Worm (Caenorhabditis elegans): Measurements from ENCODE around the gene gur-3.

The gur-3 gene

DNA sequence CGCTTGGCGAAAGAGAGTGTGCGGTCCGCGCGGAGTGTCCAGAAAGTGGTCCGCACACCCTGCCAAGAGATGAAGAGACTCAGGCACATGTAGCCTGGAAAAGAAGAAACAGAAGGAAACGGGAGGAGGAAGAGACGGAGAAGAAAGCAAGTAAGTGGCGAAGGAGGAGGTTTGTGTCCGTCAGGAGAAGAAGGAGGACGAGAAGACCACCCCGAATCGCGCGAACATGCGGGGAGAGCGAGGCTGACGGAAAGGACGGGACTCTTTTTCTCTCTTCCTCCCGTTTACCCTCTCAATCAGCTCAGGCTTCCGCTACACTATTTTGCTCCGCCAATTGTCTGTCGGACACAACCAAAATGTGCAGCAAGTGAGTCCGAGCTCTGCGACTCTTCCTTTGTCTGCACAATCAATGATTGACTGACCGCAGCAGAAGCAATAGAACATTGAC, 29.4 kb upstream of the gur-3 start (continued):
- TF ChIP-seq elt-2 (tag; optimal IDR thresholded peaks at IDR 0.05) (no peak), ztf-4 (tag; optimal IDR thresholded peaks at IDR 0.05) (no peak), fos-1 (tag; optimal IDR thresholded peaks at IDR 0.05) (no peak)

DNA sequence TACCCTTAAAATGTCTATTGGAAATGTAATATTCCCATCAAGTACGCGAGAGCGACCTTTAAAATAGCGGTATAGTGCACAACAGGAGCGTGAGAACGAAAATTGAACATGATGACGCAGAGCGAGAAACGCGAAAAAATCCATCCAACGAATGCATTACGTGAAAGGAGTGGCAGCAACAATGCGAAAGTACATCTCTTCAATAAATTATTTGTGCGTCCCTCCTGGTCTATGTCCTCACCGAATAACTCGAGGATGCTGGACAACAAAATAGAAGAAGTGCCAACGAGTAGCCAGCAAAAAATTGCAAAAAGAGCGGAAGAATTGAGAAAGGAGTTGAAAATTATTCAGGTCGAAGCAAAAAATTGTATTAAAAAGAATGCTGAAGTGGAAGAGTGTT, 27.8 kb upstream of the gur-3 start:
- TF ChIP-seq nhr-12 (tag; optimal IDR thresholded peaks at IDR 0.05): no peak
- no peak for TF ChIP-seq elt-3 (tag; optimal IDR thresholded peaks at IDR 0.05)
- TF ChIP-seq nfya-1 (tag; optimal IDR thresholded peaks at IDR 0.05; ENCODE audit: insufficient read depth): peak; percentile 3
- no peak for TF ChIP-seq jun-1 (tag; optimal IDR thresholded peaks at IDR 0.05)
- no peak for TF ChIP-seq tbx-2 (tag; optimal IDR thresholded peaks at IDR 0.05)
- TF ChIP-seq hmg-11 (tag; optimal IDR thresholded peaks at IDR 0.05): no peak
- TF ChIP-seq lin-39 (tag; optimal IDR thresholded peaks at IDR 0.05): no peak

DNA sequence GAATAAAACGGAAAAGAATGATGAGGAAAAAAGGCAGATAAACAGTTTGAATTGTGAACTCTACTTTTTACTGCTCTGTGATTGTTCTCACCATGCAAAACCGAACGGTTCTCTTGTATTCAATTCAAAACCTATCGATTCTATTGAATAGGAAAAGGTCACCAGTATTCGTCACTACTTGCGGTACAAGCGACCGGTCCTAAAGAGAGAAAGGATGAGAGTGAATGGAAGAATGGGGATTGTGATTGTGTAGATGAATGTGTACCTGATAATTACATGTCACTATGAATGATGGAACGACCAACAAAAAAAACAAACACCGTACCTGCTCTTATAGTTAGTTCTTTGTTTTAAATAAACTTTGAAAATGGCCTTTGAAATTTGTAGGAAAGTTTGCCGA, 26.7 kb upstream of the gur-3 start:
- no peak for TF ChIP-seq nfya-1 (tag; optimal IDR thresholded peaks at IDR 0.05; ENCODE audit: insufficient read depth)
- TF ChIP-seq ceh-16 (tag; optimal IDR thresholded peaks at IDR 0.05): no peak
- no peak for TF ChIP-seq fkh-2 (tag; optimal IDR thresholded peaks at IDR 0.05)
- TF ChIP-seq mml-1 (tag; optimal IDR thresholded peaks at IDR 0.05): no peak
- TF ChIP-seq lin-39 (tag; optimal IDR thresholded peaks at IDR 0.05): no peak
- no peak for TF ChIP-seq ceh-82 (tag; optimal IDR thresholded peaks at IDR 0.05)
- no peak for TF ChIP-seq ZK546.5 (tag; optimal IDR thresholded peaks at IDR 0.05)
- TF ChIP-seq fos-1 (tag; optimal IDR thresholded peaks at IDR 0.05): no peak
- no peak for TF ChIP-seq tbx-2 (tag; optimal IDR thresholded peaks at IDR 0.05)
- TF ChIP-seq ceh-28 (tag; optimal IDR thresholded peaks at IDR 0.05): no peak
- TF ChIP-seq nhr-67 (tag; optimal IDR thresholded peaks at IDR 0.05): no peak
- TF ChIP-seq ztf-4 (tag; optimal IDR thresholded peaks at IDR 0.05): no peak
- no peak for TF ChIP-seq lsy-12 (tag; optimal IDR thresholded peaks at IDR 0.05)
- no peak for TF ChIP-seq hmg-11 (tag; optimal IDR thresholded peaks at IDR 0.05)
- no peak for TF ChIP-seq R02D3.7 (tag; optimal IDR thresholded peaks at IDR 0.05)
- no peak for TF ChIP-seq nhr-25 (tag; optimal IDR thresholded peaks at IDR 0.05)
- TF ChIP-seq zag-1 (tag; optimal IDR thresholded peaks at IDR 0.05): no peak
- TF ChIP-seq ceh-9 (tag; optimal IDR thresholded peaks at IDR 0.05): no peak
- no peak for TF ChIP-seq unc-39 (tag; optimal IDR thresholded peaks at IDR 0.05)

DNA sequence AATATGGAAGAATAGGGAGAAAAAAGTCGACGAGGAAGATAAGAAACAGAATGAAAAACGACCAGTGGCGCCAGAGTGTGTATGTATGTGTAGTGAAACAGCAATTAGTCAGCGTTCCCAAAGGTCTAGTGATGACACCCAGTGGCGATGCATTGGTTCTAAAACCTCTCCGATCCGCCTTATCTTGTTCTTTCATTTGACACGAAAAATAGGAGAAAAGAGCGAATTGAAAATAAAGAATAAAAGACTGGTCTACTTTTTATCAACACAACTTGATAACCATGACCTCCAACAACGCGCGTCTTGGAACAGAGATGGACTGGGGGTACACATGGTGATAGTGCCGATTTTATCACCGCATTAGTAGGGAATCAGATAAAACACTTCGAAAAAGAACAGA, 24.8 kb upstream of the gur-3 start:
- no peak for TF ChIP-seq nhr-77 (tag; optimal IDR thresholded peaks at IDR 0.05)
- peak; percentile 11 for TF ChIP-seq ceh-28 (tag; optimal IDR thresholded peaks at IDR 0.05)
- TF ChIP-seq elt-2 (tag; optimal IDR thresholded peaks at IDR 0.05): peak; percentile 84
- peak; percentile 8 for TF ChIP-seq nhr-25 (tag; optimal IDR thresholded peaks at IDR 0.05)
- peak in 1 of 3 experiments; percentile 83 for TF ChIP-seq elt-3 (tag; optimal IDR thresholded peaks at IDR 0.05)
- no peak for TF ChIP-seq nhr-12 (tag; optimal IDR thresholded peaks at IDR 0.05)
- TF ChIP-seq hmg-11 (tag; optimal IDR thresholded peaks at IDR 0.05): peak; percentile 14
- peak; percentile 88 for TF ChIP-seq lin-39 (tag; optimal IDR thresholded peaks at IDR 0.05)
- peak; percentile 23 for TF ChIP-seq unc-62 (GFP tag; optimal IDR thresholded peaks at IDR 0.05)
- TF ChIP-seq nfya-1 (tag; optimal IDR thresholded peaks at IDR 0.05; ENCODE audit: insufficient read depth): peak; percentile 46
- peak; percentile 33 for TF ChIP-seq nhr-43 (tag; optimal IDR thresholded peaks at IDR 0.05; ENCODE audit: poor library complexity, severe bottlenecking)
- TF ChIP-seq nhr-23 (tag; optimal IDR thresholded peaks at IDR 0.05): peak; percentile 65
- TF ChIP-seq ceh-16 (tag; optimal IDR thresholded peaks at IDR 0.05): no peak
- peak; percentile 11 for TF ChIP-seq elt-1 (tag; optimal IDR thresholded peaks at IDR 0.05)

DNA sequence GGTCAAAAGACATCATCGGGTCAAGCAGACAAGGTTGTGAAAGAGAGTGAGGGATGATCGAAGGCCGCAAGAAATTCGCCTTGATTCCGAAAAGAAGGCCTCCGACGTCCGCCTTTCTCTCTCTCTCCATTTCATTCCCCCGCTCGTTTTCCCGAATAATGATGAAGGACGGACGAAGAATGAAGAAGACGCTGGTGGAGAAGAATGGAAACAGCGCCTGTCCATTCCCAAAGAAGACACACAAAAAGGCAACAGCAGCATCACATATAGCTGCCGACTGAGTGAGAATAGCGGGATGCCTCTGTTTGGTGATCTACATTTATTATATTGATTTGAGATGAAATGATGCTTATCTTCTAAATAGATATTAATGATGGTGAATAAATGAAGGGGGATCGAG, 23.1 kb upstream of the gur-3 start:
- TF ChIP-seq tbx-2 (tag; optimal IDR thresholded peaks at IDR 0.05) (no peak), nhr-23 (tag; optimal IDR thresholded peaks at IDR 0.05) (peak; percentile 22), daf-12 (tag; optimal IDR thresholded peaks at IDR 0.05) (no peak), nhr-25 (tag; optimal IDR thresholded peaks at IDR 0.05) (peak; percentile 71)

DNA sequence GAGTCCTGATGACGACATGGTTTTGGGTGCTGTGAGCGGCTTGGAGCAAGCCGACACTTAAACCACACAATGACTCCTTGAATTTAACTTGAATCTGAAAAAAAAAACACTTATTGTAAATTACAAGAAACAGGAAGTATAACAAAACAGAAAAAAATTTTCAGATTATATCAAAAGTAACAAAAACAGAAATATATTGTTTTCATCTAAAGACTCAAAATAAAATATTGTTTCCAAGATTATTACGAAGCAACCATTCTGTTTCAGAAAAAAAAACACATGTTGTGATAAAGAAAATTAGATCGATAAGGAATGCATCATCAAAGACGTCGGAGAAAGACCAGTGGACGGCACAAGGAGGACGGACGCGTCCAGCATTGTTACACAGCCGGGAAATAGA, 22.5 kb upstream of the gur-3 start, which contains the start of gene mig-15:
Gene mig-15 (minus strand): TSS at position 101 of the 400 bp plus-strand sequence.
- no peak for TF ChIP-seq fkh-2 (tag; optimal IDR thresholded peaks at IDR 0.05)
- TF ChIP-seq nhr-25 (tag; optimal IDR thresholded peaks at IDR 0.05): no peak
- TF ChIP-seq unc-62 (GFP tag; optimal IDR thresholded peaks at IDR 0.05): no peak
- no peak for TF ChIP-seq fos-1 (tag; optimal IDR thresholded peaks at IDR 0.05)
- no peak for TF ChIP-seq R02D3.7 (tag; optimal IDR thresholded peaks at IDR 0.05)
- TF ChIP-seq egl-5 (tag; optimal IDR thresholded peaks at IDR 0.05): no peak
- TF ChIP-seq pha-4 (tag; optimal IDR thresholded peaks at IDR 0.05): no peak
- no peak for TF ChIP-seq daf-12 (tag; optimal IDR thresholded peaks at IDR 0.05)
- TF ChIP-seq ztf-11 (tag; optimal IDR thresholded peaks at IDR 0.05): no peak
- no peak for TF ChIP-seq lin-39 (tag; optimal IDR thresholded peaks at IDR 0.05)
- no peak for TF ChIP-seq nhr-23 (tag; optimal IDR thresholded peaks at IDR 0.05)
- TF ChIP-seq sea-2 (GFP tag; optimal IDR thresholded peaks at IDR 0.05): no peak
- no peak for TF ChIP-seq unc-39 (tag; optimal IDR thresholded peaks at IDR 0.05)
- no peak for TF ChIP-seq skn-1 (tag; optimal IDR thresholded peaks at IDR 0.05)
- TF ChIP-seq egl-27 (tag; optimal IDR thresholded peaks at IDR 0.05): no peak
- TF ChIP-seq nhr-11 (tag; optimal IDR thresholded peaks at IDR 0.05): no peak

Data from whole organism, L3 larva.